Fruit fly (Drosophila melanogaster) whole organism, embryonic: Measurements from ENCODE around the gene CG11350.

Experiments
- Asciz ChIP-seq: fragments of 200-800 bp; sonication (Bioruptor generic); optimal IDR thresholded peaks from 2 replicates; lab custom pipeline; 2017; ENCODE audit warnings: missing biosample characterization, mild to moderate bottlenecking, missing genetic modification characterization, missing genetic modification reagents
- Bdp1 ChIP-seq: fragments of 200-800 bp; sonication (Bioruptor generic); optimal IDR thresholded peaks from 3 replicates; lab custom pipeline; 2016; ENCODE audit warnings: missing biosample characterization, missing genetic modification characterization
- CG1024 ChIP-seq: fragments of 200-800 bp; sonication (Bioruptor generic); IDR thresholded peaks from 2 replicates; pipeline ENCODE4 v1.3.6; 2022; ENCODE audit warnings: missing biosample characterization, missing genetic modification characterization
- CG11695 ChIP-seq: fragments of 200-800 bp; sonication (Bioruptor generic); IDR thresholded peaks from 3 replicates; pipeline ENCODE4 v1.3.6; 2022; ENCODE audit warnings: missing biosample characterization, missing genetic modification characterization
- CG11696 ChIP-seq: fragments of 200-800 bp; sonication (Bioruptor generic); IDR thresholded peaks from 2 replicates; pipeline ENCODE4 v1.3.6; 2022; ENCODE audit warnings: missing biosample characterization, missing genetic modification characterization
- CG11723 ChIP-seq: fragments of 200-800 bp; sonication (Bioruptor generic); optimal IDR thresholded peaks from 2 replicates; lab custom pipeline; 2017; ENCODE audit warnings: missing biosample characterization, mild to moderate bottlenecking, missing genetic modification characterization
- CG12391 ChIP-seq: fragments of 200-800 bp; sonication (Bioruptor generic); optimal IDR thresholded peaks from 3 replicates; lab custom pipeline; 2018; ENCODE audit warnings: missing biosample characterization, mild to moderate bottlenecking, missing genetic modification characterization, moderate library complexity
- CG13424 ChIP-seq: fragments of 200-800 bp; sonication (Bioruptor generic); optimal IDR thresholded peaks from 2 replicates; lab custom pipeline; 2019; ENCODE audit warnings: missing biosample characterization, mild to moderate bottlenecking, missing genetic modification characterization, moderate library complexity
- CG14014 ChIP-seq: fragments of 200-800 bp; sonication (Bioruptor generic); IDR thresholded peaks from 2 replicates; pipeline ENCODE4 v1.3.6; 2022; ENCODE audit warnings: missing biosample characterization, missing genetic modification characterization
- CG14441 ChIP-seq: fragments of 200-800 bp; sonication (Bioruptor generic); IDR thresholded peaks from 2 replicates; pipeline ENCODE4 v1.3.6; 2022; ENCODE audit warnings: missing biosample characterization, missing genetic modification characterization
- CG14710 ChIP-seq: fragments of 200-800 bp; sonication (Bioruptor generic); optimal IDR thresholded peaks from 3 replicates; lab custom pipeline; 2019; ENCODE audit warnings: missing biosample characterization, mild to moderate bottlenecking, missing genetic modification characterization, moderate library complexity
- CG15269 ChIP-seq: fragments of 200-800 bp; sonication (Bioruptor generic); optimal IDR thresholded peaks from 2 replicates; lab custom pipeline; 2018; ENCODE audit warnings: missing biosample characterization, mild to moderate bottlenecking, missing genetic modification characterization, moderate library complexity
- CG17359 ChIP-seq: fragments of 200-800 bp; sonication (Bioruptor generic); optimal IDR thresholded peaks from 3 replicates; lab custom pipeline; 2018; ENCODE audit warnings: missing biosample characterization, mild to moderate bottlenecking, missing genetic modification characterization, moderate library complexity
- CG17802 ChIP-seq: fragments of 200-800 bp; sonication (Bioruptor generic); optimal IDR thresholded peaks from 2 replicates; lab custom pipeline; 2018; ENCODE audit warnings: missing biosample characterization, mild to moderate bottlenecking, missing genetic modification characterization, moderate library complexity
- CG17829 ChIP-seq: fragments of 200-800 bp; optimal IDR thresholded peaks from 2 replicates; lab custom pipeline; 2019; ENCODE audit warnings: missing biosample characterization, mild to moderate bottlenecking, missing genetic modification characterization, moderate library complexity
- CG2889 ChIP-seq: fragments of 200-800 bp; sonication (Bioruptor generic); IDR thresholded peaks from 3 replicates; pipeline ENCODE4 v1.3.6; 2022; ENCODE audit warnings: missing biosample characterization, missing genetic modification characterization
- CG30403 ChIP-seq: fragments of 200-800 bp; sonication (Bioruptor generic); optimal IDR thresholded peaks from 3 replicates; lab custom pipeline; 2016; ENCODE audit warnings: missing biosample characterization, missing genetic modification characterization
- CG3065 ChIP-seq: fragments of 200-800 bp; sonication (Bioruptor generic); optimal IDR thresholded peaks from 2 replicates; lab custom pipeline; 2016; ENCODE audit warnings: missing biosample characterization, missing genetic modification characterization
- CG33213 ChIP-seq: fragments of 200-800 bp; sonication (Bioruptor generic); optimal IDR thresholded peaks from 3 replicates; lab custom pipeline; 2016; ENCODE audit warnings: missing biosample characterization, missing genetic modification characterization
- CG4282 ChIP-seq: fragments of 200-800 bp; sonication (Bioruptor generic); optimal IDR thresholded peaks from 2 replicates; lab custom pipeline; 2016; ENCODE audit warnings: missing biosample characterization, missing genetic modification characterization
- CG43689 ChIP-seq: fragments of 200-800 bp; sonication (Bioruptor generic); IDR thresholded peaks from 2 replicates; pipeline ENCODE4 v1.3.6; 2022; ENCODE audit warnings: missing biosample characterization, missing genetic modification characterization
- CG6791 ChIP-seq: fragments of 200-800 bp; sonication (Bioruptor generic); IDR thresholded peaks from 3 replicates; pipeline ENCODE4 v1.3.6; 2022; ENCODE audit warnings: missing biosample characterization, missing genetic modification characterization; ENCODE audit not compliant: partially characterized antibody
- CG7372 ChIP-seq: fragments of 200-800 bp; sonication (Bioruptor generic); IDR thresholded peaks from 2 replicates; pipeline ENCODE4 v1.3.6; 2022; ENCODE audit warnings: missing biosample characterization, missing genetic modification characterization
- CG8924 ChIP-seq: fragments of 200-800 bp; optimal IDR thresholded peaks from 3 replicates; lab custom pipeline; 2019; ENCODE audit warnings: missing biosample characterization, mild to moderate bottlenecking, missing genetic modification characterization, moderate library complexity
- CG9215 ChIP-seq: fragments of 200-800 bp; sonication (Bioruptor generic); IDR thresholded peaks from 2 replicates; pipeline ENCODE4 v1.3.6; 2022; ENCODE audit warnings: missing biosample characterization, missing genetic modification characterization
- CrebB ChIP-seq: fragments of 200-800 bp; sonication (Bioruptor generic); optimal IDR thresholded peaks from 3 replicates; lab custom pipeline; 2018; ENCODE audit warnings: missing biosample characterization, mild to moderate bottlenecking, missing genetic modification characterization
- D19B ChIP-seq: fragments of 200-800 bp; sonication (Bioruptor generic); optimal IDR thresholded peaks from 2 replicates; lab custom pipeline; 2017; ENCODE audit warnings: missing biosample characterization, mild to moderate bottlenecking, missing genetic modification characterization
- Hmr ChIP-seq: fragments of 200-800 bp; sonication (Bioruptor generic); optimal IDR thresholded peaks from 3 replicates; lab custom pipeline; 2017; ENCODE audit warnings: mild to moderate bottlenecking, missing biosample characterization, missing genetic modification reagents, missing genetic modification characterization
- Hmx ChIP-seq: fragments of 200-800 bp; sonication (Bioruptor generic); optimal IDR thresholded peaks from 2 replicates; lab custom pipeline; 2016; ENCODE audit warnings: missing biosample characterization, missing genetic modification characterization
- Hr39 ChIP-seq: fragments of >200 bp; optimal IDR thresholded peaks from 2 replicates; lab custom pipeline; 2017
- Myb ChIP-seq: fragments of 200-800 bp; sonication (Bioruptor generic); optimal IDR thresholded peaks from 2 replicates; lab custom pipeline; 2016; ENCODE audit warnings: missing biosample characterization, missing genetic modification characterization
- Oli ChIP-seq: fragments of 200-800 bp; sonication (Bioruptor generic); optimal IDR thresholded peaks from 2 replicates; lab custom pipeline; 2018; ENCODE audit warnings: missing biosample characterization, mild to moderate bottlenecking, missing genetic modification characterization, moderate library complexity
- Optix ChIP-seq: fragments of 200-800 bp; sonication (Bioruptor generic); IDR thresholded peaks from 3 replicates; pipeline ENCODE4 v1.3.6; 2022; ENCODE audit warnings: missing biosample characterization, missing genetic modification characterization
- Rx ChIP-seq: fragments of 200-800 bp; sonication (Bioruptor generic); IDR thresholded peaks from 2 replicates; pipeline ENCODE4 v1.3.6; 2022; ENCODE audit warnings: missing biosample characterization, missing genetic modification characterization
- Side ChIP-seq: fragments of 200-800 bp; sonication (Bioruptor generic); optimal IDR thresholded peaks from 2 replicates; lab custom pipeline; 2016; ENCODE audit warnings: missing biosample characterization, missing genetic modification characterization
- Sry-β ChIP-seq: fragments of 200-800 bp; sonication (Bioruptor generic); optimal IDR thresholded peaks from 2 replicates; lab custom pipeline; 2018; ENCODE audit warnings: missing biosample characterization, mild to moderate bottlenecking, missing genetic modification characterization, moderate library complexity
- YL-1 ChIP-seq: fragments of 200-800 bp; sonication (Bioruptor generic); optimal IDR thresholded peaks from 3 replicates; lab custom pipeline; 2017; ENCODE audit warnings: missing biosample characterization, mild to moderate bottlenecking, missing genetic modification characterization
- aop ChIP-seq: fragments of 200-800 bp; sonication (Bioruptor generic); IDR thresholded peaks from 2 replicates; pipeline ENCODE4 v1.3.6; 2022; ENCODE audit warnings: missing biosample characterization, missing genetic modification characterization
- az2 ChIP-seq: fragments of 200-800 bp; sonication (Bioruptor generic); optimal IDR thresholded peaks from 3 replicates; lab custom pipeline; 2016; ENCODE audit warnings: missing biosample characterization, missing genetic modification characterization
- da ChIP-seq: fragments of 200-800 bp; sonication (Bioruptor generic); optimal IDR thresholded peaks from 2 replicates; lab custom pipeline; 2016; ENCODE audit warnings: missing biosample characterization, missing genetic modification characterization
- ewg ChIP-seq: fragments of 200-800 bp; sonication (Bioruptor generic); optimal IDR thresholded peaks from 3 replicates; lab custom pipeline; 2017; ENCODE audit warnings: mild to moderate bottlenecking, missing biosample characterization, missing genetic modification reagents, missing genetic modification characterization
- gro ChIP-seq: fragments of 200-800 bp; sonication (Bioruptor generic); optimal IDR thresholded peaks from 2 replicates; lab custom pipeline; 2016; ENCODE audit warnings: missing biosample characterization, missing genetic modification characterization
- otp ChIP-seq: fragments of 200-800 bp; sonication (Bioruptor generic); IDR thresholded peaks from 3 replicates; pipeline ENCODE4, ENCODE4 v1.3.6; 2022; ENCODE audit warnings: missing biosample characterization, missing genetic modification characterization
- pho ChIP-seq: fragments of 200-800 bp; sonication (Bioruptor generic); optimal IDR thresholded peaks from 2 replicates; lab custom pipeline; 2016; ENCODE audit warnings: missing biosample characterization, missing genetic modification characterization
- prd ChIP-seq, 3 experiments: fragments of >200 bp in 2 of 3; fragments of 200-800 bp in 1 of 3; sonication (Bioruptor generic) in 1 of 3; optimal IDR thresholded peaks in 2 of 3; IDR thresholded peaks in 1 of 3; 2 replicates in 2 of 3; 3 replicates in 1 of 3; pipeline versions ENCODE4 v1.3.6 to Lab custom; 2017 to 2022; ENCODE audit warnings: missing biosample characterization in 1 of 3, missing genetic modification characterization in 1 of 3
- pum ChIP-seq: fragments of 200-800 bp; sonication (Bioruptor generic); optimal IDR thresholded peaks from 2 replicates; lab custom pipeline; 2016; ENCODE audit warnings: missing biosample characterization, missing genetic modification characterization
- pzg ChIP-seq: fragments of 200-800 bp; sonication (Bioruptor generic); optimal IDR thresholded peaks from 3 replicates; lab custom pipeline; 2018; ENCODE audit warnings: missing biosample characterization, mild to moderate bottlenecking, missing genetic modification characterization, moderate library complexity
- sna ChIP-seq: fragments of 200-800 bp; sonication (Bioruptor generic); IDR thresholded peaks from 2 replicates; pipeline ENCODE4 v1.3.6; 2022; ENCODE audit warnings: missing biosample characterization, missing genetic modification characterization; ENCODE audit not compliant: partially characterized antibody
- tin ChIP-seq: fragments of 200-800 bp; sonication (Bioruptor generic); optimal IDR thresholded peaks from 3 replicates; lab custom pipeline; 2016; ENCODE audit warnings: missing biosample characterization, missing genetic modification characterization
- trh ChIP-seq: fragments of 200-800 bp; sonication (Bioruptor generic); optimal IDR thresholded peaks from 2 replicates; lab custom pipeline; 2016; ENCODE audit warnings: missing biosample characterization, missing genetic modification characterization
- tx ChIP-seq: fragments of 200-800 bp; sonication (Bioruptor generic); optimal IDR thresholded peaks from 2 replicates; lab custom pipeline; 2016; ENCODE audit warnings: missing biosample characterization, missing genetic modification characterization
- wek ChIP-seq: fragments of 200-800 bp; sonication (Bioruptor generic); optimal IDR thresholded peaks from 3 replicates; lab custom pipeline; 2018; ENCODE audit warnings: missing biosample characterization, mild to moderate bottlenecking, missing genetic modification characterization, moderate library complexity

The CG11350 gene

DNA sequence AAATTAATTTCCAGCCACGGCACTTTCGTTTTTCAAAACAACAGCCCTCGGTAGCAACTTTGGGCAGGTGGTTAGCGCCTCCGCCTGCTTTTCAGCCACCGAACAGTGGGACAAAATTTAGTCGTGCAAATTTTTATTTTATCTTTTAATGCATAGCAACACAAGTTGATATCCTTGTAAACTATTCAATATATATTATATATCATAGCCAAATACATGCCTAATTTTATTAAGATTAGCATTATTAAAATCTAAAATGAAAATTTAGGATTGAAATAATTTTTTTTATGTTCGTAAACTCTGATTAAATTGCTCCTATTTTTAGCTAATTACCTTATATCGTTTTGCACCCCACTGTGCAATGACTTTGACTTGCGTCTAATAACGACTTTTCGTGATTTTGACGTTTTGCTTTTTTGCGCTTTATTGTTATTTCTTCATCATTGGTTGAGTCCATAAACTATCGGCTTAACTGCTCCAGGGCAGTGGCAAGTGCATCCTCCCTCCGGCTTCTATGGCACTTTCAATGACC, 26.4 kb downstream of the CG11350 start (continued):
- TF ChIP-seq CG9215 (no peak), CG17802 (tag; lab: Kevin White, UChicago) (no peak), CG14710 (tag; lab: Kevin White, UChicago) (no peak), CG43689 (GFP tag; lab: Robert Waterston, UW) (no peak), CG14441 (GFP tag; lab: Robert Waterston, UW) (no peak), pzg (GFP tag; lab: Kevin White, UChicago) (no peak), CG15269 (peak; percentile 61), CG8924 (tag; lab: Kevin White, UChicago) (peak; percentile 12), D19B (GFP tag; lab: Kevin White, UChicago) (no peak), ewg (GFP tag; lab: Kevin White, UChicago) (no peak), aop (GFP tag; lab: Robert Waterston, UW) (no peak), CG3065 (GFP tag; lab: Kevin White, UChicago) (no peak), tx (GFP tag; lab: Kevin White, UChicago) (no peak), Oli (tag; lab: Kevin White, UChicago) (peak; percentile 34), Optix (no peak), CG17829 (tag; lab: Kevin White, UChicago) (no peak), otp (GFP tag; lab: Robert Waterston, UW) (no peak), CG13424 (tag; lab: Kevin White, UChicago) (peak; percentile 27), wek (no peak), az2 (GFP tag; lab: Kevin White, UChicago) (no peak), Myb (no peak), Bdp1 (no peak), CG11696 (no peak), CG14014 (GFP tag; lab: Robert Waterston, UW) (0 out of 2 replicates have a peak, but pooled peaks have one; percentile 29), pho (GFP tag; lab: Kevin White, UChicago) (no peak), CG2889 (no peak), Sry-β (GFP tag; lab: Kevin White, UChicago) (no peak), CG6791 (GFP tag; lab: Robert Waterston, UW) (no peak), sna (no peak), Hmr (GFP tag; lab: Kevin White, UChicago) (no peak), da (GFP tag; lab: Kevin White, UChicago) (no peak), CG4282 (GFP tag; lab: Kevin White, UChicago) (no peak), tin (GFP tag; lab: Kevin White, UChicago) (no peak), CG17359 (no peak), CG11723 (GFP tag; lab: Kevin White, UChicago) (no peak), YL-1 (GFP tag; lab: Kevin White, UChicago) (no peak), CG30403 (no peak), trh (no peak), Rx (no peak), pum (GFP tag; lab: Kevin White, UChicago) (no peak), CG7372 (no peak), CG1024 (GFP tag; lab: Robert Waterston, UW) (no peak), CrebB (tag; lab: Kevin White, UChicago) (no peak), Asciz (GFP tag; lab: Kevin White, UChicago) (no peak), CG11695 (0 out of 3 replicates have a peak, but pooled peaks have one; percentile 11), prd (optimal IDR thresholded peaks at IDR 0.05; lab: Kevin White, UChicago) (no peak), prd (GFP tag; IDR thresholded peaks at IDR 0.05; lab: Robert Waterston, UW) (no peak), CG12391 (tag; lab: Kevin White, UChicago) (no peak), Side (GFP tag; lab: Kevin White, UChicago) (no peak), CG33213 (GFP tag; lab: Kevin White, UChicago) (no peak), Hmx (GFP tag; lab: Kevin White, UChicago) (no peak), gro (no peak), Hr39 (lab: Kevin White, UChicago) (no peak)
